Worm (Caenorhabditis elegans) whole organism, L1 larva: Measurements from ENCODE around the gene Y55B1BL.1.

ENCODE experiments used
- C04F5.9 ChIP-seq: sonication (generic microtip); optimal IDR thresholded peaks from 2 replicates; lab custom pipeline; 2016; ENCODE audit warnings: missing genetic modification characterization, missing compliant biosample characterization
- C34B4.2 ChIP-seq: sonication (generic microtip); optimal IDR thresholded peaks from 2 replicates; lab custom pipeline; 2017; ENCODE audit warnings: mild to moderate bottlenecking, missing genetic modification characterization, missing compliant biosample characterization
- F16B12.6 ChIP-seq: fragments of 150-350 bp; optimal IDR thresholded peaks from 2 replicates; lab custom pipeline; 2014; ENCODE audit warnings: missing biosample characterization, missing genetic modification characterization
- Y116A8C.19 ChIP-seq: sonication (generic microtip); optimal IDR thresholded peaks from 2 replicates; lab custom pipeline; 2016; ENCODE audit warnings: missing compliant biosample characterization, missing genetic modification characterization, borderline replicate concordance
- aha-1 ChIP-seq: fragments of 150-350 bp; optimal IDR thresholded peaks from 2 replicates; lab custom pipeline; 2014; ENCODE audit warnings: missing biosample characterization, missing genetic modification characterization
- aly-2 ChIP-seq: fragments of 150-350 bp; optimal IDR thresholded peaks from 2 replicates; lab custom pipeline; 2014; ENCODE audit warnings: missing biosample characterization, missing genetic modification characterization
- ama-1 ChIP-seq: fragments of 150-350 bp; optimal IDR thresholded peaks from 2 replicates; lab custom pipeline; 2014
- blmp-1 ChIP-seq: fragments of 150-350 bp; optimal IDR thresholded peaks from 2 replicates; lab custom pipeline; 2014; ENCODE audit warnings: missing biosample characterization, missing genetic modification characterization
- ceh-82 ChIP-seq, 3 experiments: fragments of 150-350 bp in 1 of 3; sonication (generic microtip) in 2 of 3; optimal IDR thresholded peaks; 2 replicates each; lab custom pipeline; 2014 to 2017; ENCODE audit warnings: missing biosample characterization in 3 of 3, missing genetic modification characterization in 3 of 3
- ceh-88 ChIP-seq: fragments of 200-800 bp; sonication (Bioruptor generic); IDR thresholded peaks from 2 replicates; pipeline ENCODE4 v1.3.6; 2022; ENCODE audit warnings: missing genetic modification characterization, missing compliant biosample characterization
- ceh-90 ChIP-seq: sonication (generic microtip); optimal IDR thresholded peaks from 2 replicates; lab custom pipeline; 2016; ENCODE audit warnings: missing genetic modification characterization, missing compliant biosample characterization
- ces-1 ChIP-seq: fragments of 150-350 bp; optimal IDR thresholded peaks from 2 replicates; lab custom pipeline; 2014; ENCODE audit warnings: missing biosample characterization, missing genetic modification reagents, missing genetic modification characterization
- dsc-1 ChIP-seq: sonication (generic microtip); optimal IDR thresholded peaks from 2 replicates; lab custom pipeline; 2016; ENCODE audit warnings: mild to moderate bottlenecking, missing genetic modification characterization, missing compliant biosample characterization
- efl-1 ChIP-seq, 4 experiments: fragments of 150-350 bp; optimal IDR thresholded peaks in 3 of 4; peaks in 1 of 4; 1 replicate in 1 of 4; 2 replicates in 3 of 4; lab custom pipeline; 2014; ENCODE audit warnings: missing biosample characterization in 2 of 4, missing genetic modification characterization in 2 of 4, missing genetic modification reagents in 2 of 4
- egl-13 ChIP-seq: sonication (generic microtip); optimal IDR thresholded peaks from 2 replicates; lab custom pipeline; 2016; ENCODE audit warnings: missing genotype, missing genetic modification reagents, missing genetic modification characterization, missing compliant biosample characterization
- egl-27 ChIP-seq, 2 experiments: fragments of 150-350 bp in 1 of 2; sonication (generic microtip); optimal IDR thresholded peaks; 3 replicates each; lab custom pipeline; 2017 to 2018; ENCODE audit warnings: missing biosample characterization in 2 of 2, missing genetic modification characterization in 2 of 2, missing genetic modification reagents in 2 of 2
- elt-2 ChIP-seq: sonication (generic microtip); optimal IDR thresholded peaks from 2 replicates; lab custom pipeline; 2016; ENCODE audit warnings: missing genetic modification characterization, mild to moderate bottlenecking, inconsistent platforms, missing compliant biosample characterization, missing genetic modification reagents
- elt-3 ChIP-seq, 6 experiments: fragments of 150-350 bp in 1 of 6; sonication (generic microtip); optimal IDR thresholded peaks; 2 replicates each; lab custom pipeline; 2017 to 2018; ENCODE audit warnings: missing biosample characterization in 6 of 6, missing genetic modification characterization in 6 of 6, inconsistent platforms in 1 of 6
- ets-5 ChIP-seq: fragments of 200-800 bp; sonication (Bioruptor generic); IDR thresholded peaks from 2 replicates; pipeline ENCODE4 v1.3.6; 2022; ENCODE audit warnings: missing genetic modification characterization, missing compliant biosample characterization
- fkh-4 ChIP-seq: sonication (generic microtip); optimal IDR thresholded peaks from 2 replicates; lab custom pipeline; 2016; ENCODE audit warnings: missing compliant biosample characterization, missing genetic modification characterization, borderline replicate concordance
- grh-1 ChIP-seq: fragments of 200-800 bp; sonication (Bioruptor generic); IDR thresholded peaks from 2 replicates; pipeline ENCODE4 v1.3.6; 2022; ENCODE audit warnings: missing genetic modification reagents, missing genetic modification characterization, missing compliant biosample characterization
- hlh-17 ChIP-seq: fragments of 200-800 bp; sonication (Bioruptor generic); optimal IDR thresholded peaks from 2 replicates; lab custom pipeline; 2018; ENCODE audit warnings: missing genetic modification characterization, mild to moderate bottlenecking, missing compliant biosample characterization, moderate library complexity, borderline replicate concordance
- irx-1 ChIP-seq: sonication (generic microtip); optimal IDR thresholded peaks from 2 replicates; lab custom pipeline; 2016; ENCODE audit warnings: missing genetic modification characterization, missing compliant biosample characterization
- isw-1 ChIP-seq: fragments of 200-800 bp; sonication (Bioruptor generic); IDR thresholded peaks from 2 replicates; pipeline ENCODE4 v1.3.6; 2022; ENCODE audit warnings: missing genetic modification characterization, missing compliant biosample characterization
- jun-1 ChIP-seq: fragments of 150-350 bp; optimal IDR thresholded peaks from 2 replicates; lab custom pipeline; 2014; ENCODE audit warnings: missing biosample characterization, missing genetic modification reagents, missing genetic modification characterization
- lin-14 ChIP-seq: fragments of 200-800 bp; sonication (Bioruptor generic); optimal IDR thresholded peaks from 2 replicates; lab custom pipeline; 2018; ENCODE audit warnings: mild to moderate bottlenecking, missing genetic modification characterization, moderate library complexity, missing compliant biosample characterization
- lin-35 ChIP-seq, 2 experiments: fragments of 150-350 bp; optimal IDR thresholded peaks; 2 replicates each; lab custom pipeline; 2014; ENCODE audit warnings: missing biosample characterization in 2 of 2, missing genetic modification characterization in 2 of 2, missing genetic modification reagents in 2 of 2
- lir-3 ChIP-seq: sonication (generic microtip); optimal IDR thresholded peaks from 2 replicates; lab custom pipeline; 2016; ENCODE audit warnings: mild to moderate bottlenecking, missing genetic modification characterization, moderate library complexity, missing compliant biosample characterization; ENCODE audit not compliant: poor library complexity
- mdl-1 ChIP-seq, 2 experiments: fragments of 150-350 bp; optimal IDR thresholded peaks; 2 replicates each; lab custom pipeline; 2014 to 2017; ENCODE audit warnings: missing biosample characterization in 2 of 2, missing genetic modification characterization in 2 of 2, inconsistent platforms in 1 of 2
- mef-2 ChIP-seq: fragments of 150-350 bp; optimal IDR thresholded peaks from 2 replicates; lab custom pipeline; 2014; ENCODE audit warnings: missing biosample characterization, missing genetic modification characterization
- nhr-11 ChIP-seq: fragments of 150-350 bp; optimal IDR thresholded peaks from 2 replicates; lab custom pipeline; 2014; ENCODE audit warnings: missing biosample characterization, missing genetic modification characterization
- nhr-12 ChIP-seq: sonication (generic microtip); optimal IDR thresholded peaks from 2 replicates; lab custom pipeline; 2017; ENCODE audit warnings: missing biosample characterization, missing genetic modification characterization
- nhr-19 ChIP-seq: fragments of 200-800 bp; sonication (Bioruptor generic); conservative IDR thresholded peaks from 2 replicates; pipeline ENCODE4 v1.3.6; 2022; ENCODE audit warnings: missing genetic modification characterization, missing compliant biosample characterization
- nhr-20 ChIP-seq: sonication (generic microtip); optimal IDR thresholded peaks from 2 replicates; lab custom pipeline; 2016; ENCODE audit warnings: mild to moderate bottlenecking, missing genetic modification characterization, missing compliant biosample characterization
- nhr-237 ChIP-seq: fragments of 150-350 bp; optimal IDR thresholded peaks from 2 replicates; lab custom pipeline; 2014; ENCODE audit warnings: missing biosample characterization, missing genetic modification characterization
- nhr-28 ChIP-seq: fragments of 150-350 bp; optimal IDR thresholded peaks from 2 replicates; lab custom pipeline; 2014; ENCODE audit warnings: missing biosample characterization, missing genetic modification characterization
- nhr-71 ChIP-seq: sonication (generic microtip); optimal IDR thresholded peaks from 2 replicates; lab custom pipeline; 2016; ENCODE audit warnings: mild to moderate bottlenecking, missing genetic modification characterization, moderate library complexity, missing compliant biosample characterization
- pqm-1 ChIP-seq: sonication (generic microtip); optimal IDR thresholded peaks from 3 replicates; lab custom pipeline; 2017; ENCODE audit warnings: missing biosample characterization, missing genetic modification characterization
- rnt-1 ChIP-seq: sonication (generic microtip); optimal IDR thresholded peaks from 2 replicates; lab custom pipeline; 2016; ENCODE audit warnings: mild to moderate bottlenecking, missing genetic modification characterization, moderate library complexity, missing compliant biosample characterization
- snpc-4 ChIP-seq: fragments of 150-350 bp; optimal IDR thresholded peaks from 2 replicates; lab custom pipeline; 2014; ENCODE audit warnings: missing biosample characterization, missing genetic modification characterization
- snu-23 ChIP-seq: sonication (generic microtip); optimal IDR thresholded peaks from 2 replicates; lab custom pipeline; 2016; ENCODE audit warnings: missing genetic modification characterization, missing compliant biosample characterization
- sox-4 ChIP-seq: sonication (generic microtip); optimal IDR thresholded peaks from 2 replicates; lab custom pipeline; 2016; ENCODE audit warnings: missing genetic modification characterization, missing compliant biosample characterization
- sptf-1 ChIP-seq: fragments of 150-350 bp; optimal IDR thresholded peaks from 2 replicates; lab custom pipeline; 2014; ENCODE audit warnings: missing biosample characterization, missing genetic modification characterization
- unc-86 ChIP-seq: sonication (generic microtip); optimal IDR thresholded peaks from 2 replicates; lab custom pipeline; 2016; ENCODE audit warnings: missing genetic modification characterization, missing compliant biosample characterization
- zag-1 ChIP-seq: fragments of 150-350 bp; optimal IDR thresholded peaks from 2 replicates; lab custom pipeline; 2014; ENCODE audit warnings: missing biosample characterization, missing genetic modification characterization

Y55B1BL.1 gene

ce11 chrIII:354545-355460 lies 47.4 kb upstream of the Y55B1BL.1 start, which contains the start of gene gei-4 (continued):
- TF ChIP-seq pqm-1 (tag; lab: Kevin White, UChicago) (no peak), elt-2 (tag; lab: Kevin White, UChicago) (peak; percentile 43), mef-2 (tag; lab: Kevin White, UChicago) (peak; percentile 3), nhr-11 (tag; lab: Kevin White, UChicago) (peak; percentile 77), snu-23 (peak; percentile 97), grh-1 (GFP tag; lab: Robert Waterston, UW) (peak; percentile 57), aly-2 (no peak)

DNA sequence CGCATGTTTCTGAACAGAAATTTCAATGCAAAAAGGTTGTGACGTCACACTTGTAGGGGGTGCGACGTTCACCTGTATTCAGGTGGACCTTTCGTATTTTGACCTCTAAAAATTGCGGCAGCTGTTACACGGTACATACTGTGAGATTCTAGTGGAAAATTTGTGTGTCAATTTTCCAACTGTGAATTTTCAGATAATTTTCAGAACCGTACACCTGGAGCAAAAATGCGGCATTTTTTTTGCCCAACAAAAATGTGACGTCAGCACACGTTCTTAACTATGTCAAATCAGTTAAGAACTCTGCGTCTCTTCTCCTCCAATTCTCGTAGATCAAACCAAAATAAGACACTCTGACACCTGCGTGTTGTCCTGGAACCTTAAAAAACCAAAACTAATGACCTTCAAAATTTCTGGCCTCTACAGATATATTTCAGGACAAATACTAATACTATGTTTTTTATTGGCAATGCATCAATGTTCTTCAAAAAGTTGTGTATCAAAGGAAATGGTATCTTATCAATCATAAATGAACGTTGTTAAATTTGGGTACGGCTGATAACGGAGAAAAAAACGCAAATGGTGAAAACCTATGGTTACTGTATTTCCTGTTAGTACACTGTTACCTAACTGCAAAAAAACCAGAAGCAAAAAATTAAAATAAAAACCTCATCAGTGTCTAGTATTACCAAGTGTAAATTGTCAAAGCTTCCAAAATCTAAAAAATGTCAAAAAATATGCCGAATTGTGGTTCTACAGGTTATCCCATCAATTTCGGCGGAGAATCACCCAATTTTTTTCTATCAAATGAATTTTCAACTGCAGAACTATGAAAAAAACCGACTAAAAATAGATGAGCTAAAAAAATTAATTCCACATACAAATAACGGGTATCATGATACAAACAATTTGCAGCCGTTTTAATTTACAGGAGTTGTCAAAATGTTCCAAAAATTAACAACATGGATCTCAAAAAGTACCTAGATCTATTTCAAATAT lies 45.0 kb upstream of the Y55B1BL.1 start:
- TF ChIP-seq egl-13 (tag; lab: Kevin White, UChicago) = no peak
- no peak for TF ChIP-seq sptf-1
- TF ChIP-seq mdl-1 (tag; optimal IDR thresholded peaks at IDR 0.05; lab: Kevin White, UChicago) = no peak
- TF ChIP-seq pqm-1 (tag; lab: Kevin White, UChicago) = no peak
- TF ChIP-seq ceh-90 (tag; lab: Kevin White, UChicago) = no peak
- no peak for TF ChIP-seq ceh-88 (GFP tag; lab: Robert Waterston, UW)
- no peak for TF ChIP-seq nhr-19 (GFP tag; lab: Robert Waterston, UW)
- no peak for TF ChIP-seq unc-86 (tag; lab: Kevin White, UChicago)
- no peak for TF ChIP-seq nhr-237 (tag; lab: Kevin White, UChicago)
- no peak for TF ChIP-seq ceh-82 (tag; optimal IDR thresholded peaks at IDR 0.05; lab: Kevin White, UChicago)
- no peak for TF ChIP-seq grh-1 (GFP tag; lab: Robert Waterston, UW)
- no peak for TF ChIP-seq egl-27 (tag; optimal IDR thresholded peaks at IDR 0.05; lab: Kevin White, UChicago)
- no peak for TF ChIP-seq ets-5 (GFP tag; lab: Robert Waterston, UW)
- no peak for TF ChIP-seq zag-1 (tag; lab: Kevin White, UChicago)
- no peak for TF ChIP-seq C34B4.2 (tag; lab: Kevin White, UChicago)
- TF ChIP-seq lin-35 (GFP tag; optimal IDR thresholded peaks at IDR 0.05; lab: Kevin White, UChicago) = peak in 1 of 2 experiments; percentile 18
- TF ChIP-seq isw-1 (GFP tag; lab: Robert Waterston, UW) = no peak
- TF ChIP-seq hlh-17 (GFP tag; lab: Kevin White, UChicago) = no peak
- no peak for TF ChIP-seq aly-2
- no peak for TF ChIP-seq fkh-4 (tag; lab: Kevin White, UChicago)
- TF ChIP-seq efl-1 (optimal IDR thresholded peaks at IDR 0.05; lab: Kevin White, UChicago) = no peak
- TF ChIP-seq efl-1 (GFP tag; optimal IDR thresholded peaks at IDR 0.05 in 1 of 2; lab: Kevin White, UChicago) = peak in 1 of 2 experiments; percentile 85
- TF ChIP-seq elt-2 (tag; lab: Kevin White, UChicago) = peak; percentile 56
- no peak for TF ChIP-seq mef-2 (tag; lab: Kevin White, UChicago)
- TF ChIP-seq Y116A8C.19 (tag; lab: Kevin White, UChicago) = no peak
- no peak for TF ChIP-seq blmp-1 (tag; lab: Kevin White, UChicago)
- no peak for TF ChIP-seq C04F5.9
- TF ChIP-seq nhr-28 = no peak
- no peak for TF ChIP-seq rnt-1 (tag; lab: Kevin White, UChicago)
- no peak for TF ChIP-seq aha-1
- no peak for TF ChIP-seq nhr-12 (tag; lab: Kevin White, UChicago)
- no peak for TF ChIP-seq ces-1 (GFP tag; lab: Kevin White, UChicago)
- no peak for TF ChIP-seq ama-1 (lab: Kevin White, UChicago)
- no peak for TF ChIP-seq lir-3 (tag; lab: Kevin White, UChicago)
- TF ChIP-seq irx-1 (tag; lab: Kevin White, UChicago) = no peak
- TF ChIP-seq nhr-71 (tag; lab: Kevin White, UChicago) = peak; percentile 17
- TF ChIP-seq sox-4 (tag; lab: Kevin White, UChicago) = no peak
- peak; percentile 11 for TF ChIP-seq lin-14
- TF ChIP-seq nhr-20 (tag; lab: Kevin White, UChicago) = no peak
- TF ChIP-seq dsc-1 = no peak
- no peak for TF ChIP-seq F16B12.6
- TF ChIP-seq elt-3 (tag; optimal IDR thresholded peaks at IDR 0.05; lab: Kevin White, UChicago) = peak in 2 of 6 experiments; percentile 35 to 53
- no peak for TF ChIP-seq snu-23
- no peak for TF ChIP-seq jun-1 (tag; lab: Kevin White, UChicago)
- TF ChIP-seq snpc-4 (tag; lab: Kevin White, UChicago) = no peak
